Worm (Caenorhabditis elegans) whole organism, late embryonic: ENCODE results near the gene F08G2.5.
"Not testable (repeated sequence)": the region's sequence is repeated elsewhere in the genome, so short reads cannot be mapped to it uniquely, and the experiment has no call there.

Experiments used
- F13H6.1 ChIP-seq: sonication (generic microtip); optimal IDR thresholded peaks from 2 replicates; lab custom pipeline; 2016; ENCODE audit warnings: missing genetic modification characterization, missing compliant biosample characterization
- ahr-1 ChIP-seq: sonication (generic microtip); optimal IDR thresholded peaks from 2 replicates; lab custom pipeline; 2016; ENCODE audit warnings: missing genetic modification characterization, missing compliant biosample characterization
- ceh-31 ChIP-seq: sonication (generic microtip); optimal IDR thresholded peaks from 2 replicates; lab custom pipeline; 2016; ENCODE audit warnings: missing genetic modification characterization, missing compliant biosample characterization
- fkh-10 ChIP-seq: fragments of 150-350 bp; optimal IDR thresholded peaks from 2 replicates; lab custom pipeline; 2014; ENCODE audit warnings: missing biosample characterization, missing genetic modification reagents, missing genetic modification characterization
- lin-11 ChIP-seq: fragments of 200-800 bp; sonication (Bioruptor generic); optimal IDR thresholded peaks from 2 replicates; lab custom pipeline; 2018; ENCODE audit warnings: mild to moderate bottlenecking, missing genetic modification characterization, missing compliant biosample characterization
- pax-1 ChIP-seq: fragments of 150-350 bp; optimal IDR thresholded peaks from 2 replicates; lab custom pipeline; 2014; ENCODE audit warnings: missing biosample characterization, missing genetic modification characterization
- pha-2 ChIP-seq: sonication (generic microtip); optimal IDR thresholded peaks from 2 replicates; lab custom pipeline; 2017; ENCODE audit warnings: mild to moderate bottlenecking, missing genetic modification characterization, missing compliant biosample characterization
- pha-4 ChIP-seq: fragments of 150-350 bp; optimal IDR thresholded peaks from 2 replicates; lab custom pipeline; 2018; ENCODE audit warnings: missing biosample characterization, missing genetic modification reagents, missing genetic modification characterization

DNA sequence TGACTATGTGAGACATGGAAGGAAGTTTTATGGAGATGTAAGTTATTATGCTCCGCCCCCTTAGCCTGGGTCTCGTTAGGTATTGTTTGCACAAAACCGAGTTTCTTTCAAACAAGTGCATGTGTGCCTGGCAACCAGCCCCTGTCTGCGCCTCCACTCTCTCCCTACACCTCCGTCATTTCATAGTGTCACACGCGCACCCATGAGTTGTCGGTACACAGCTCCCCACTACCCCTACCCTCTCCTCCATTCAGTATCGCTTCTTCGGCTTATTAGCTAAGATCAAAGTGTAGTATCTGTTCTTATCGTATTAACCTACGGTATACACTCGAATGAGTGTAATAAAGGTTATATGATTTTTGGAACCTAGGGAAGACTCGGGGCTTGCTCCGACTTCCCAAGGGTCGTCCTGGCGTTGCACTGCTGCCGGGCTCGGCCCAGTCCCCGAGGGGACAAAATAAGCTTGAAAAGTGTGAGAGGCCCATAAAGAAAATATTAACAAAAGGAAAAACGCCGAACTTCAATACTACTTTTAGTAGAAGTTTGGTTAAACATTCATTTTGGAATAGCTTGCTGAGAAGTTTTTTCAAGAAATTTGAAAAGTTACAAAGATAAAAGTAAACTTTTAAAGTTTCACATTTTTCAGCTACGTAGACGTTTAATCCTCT, 19.2 kb upstream of the F08G2.5 start:
- TF ChIP-seq ceh-31 (tag; lab: Kevin White, UChicago); pax-1 (tag; lab: Kevin White, UChicago); pha-2 (tag; lab: Kevin White, UChicago); pha-4 (tag; lab: Kevin White, UChicago); ahr-1 (tag; lab: Kevin White, UChicago); lin-11 (tag; lab: Kevin White, UChicago); F13H6.1 (tag; lab: Kevin White, UChicago); fkh-10 (GFP tag; lab: Kevin White, UChicago): not testable (repeated sequence)
